Fruit fly (Drosophila melanogaster) whole organism, adult: ENCODE measurements around the gene Mco1.
A peak's percentile ranks its signal among the peaks of the same experiment; 100 is the strongest.

Experiments used
- CG11617 ChIP-seq: fragments of 200-800 bp; sonication (Bioruptor generic); optimal IDR thresholded peaks from 2 replicates; lab custom pipeline; 2017; ENCODE audit warnings: mild to moderate bottlenecking, missing biosample characterization, missing genetic modification reagents, missing genetic modification characterization
- CG12768 ChIP-seq: fragments of 200-800 bp; sonication (Bioruptor generic); optimal IDR thresholded peaks from 2 replicates; lab custom pipeline; 2017; ENCODE audit warnings: missing biosample characterization, missing genetic modification characterization, mild to moderate bottlenecking, moderate library complexity, missing genetic modification reagents
- CG14711 ChIP-seq: fragments of 200-800 bp; sonication (Bioruptor generic); optimal IDR thresholded peaks from 2 replicates; lab custom pipeline; 2018; ENCODE audit warnings: missing biosample characterization, mild to moderate bottlenecking, missing genetic modification characterization, moderate library complexity
- CG1620 ChIP-seq: fragments of 200-800 bp; sonication (Bioruptor generic); optimal IDR thresholded peaks from 2 replicates; lab custom pipeline; 2016; ENCODE audit warnings: missing biosample characterization, missing genetic modification characterization
- CG33017 ChIP-seq: fragments of 200-800 bp; sonication (Bioruptor generic); optimal IDR thresholded peaks from 2 replicates; lab custom pipeline; 2018; ENCODE audit warnings: missing biosample characterization, mild to moderate bottlenecking, missing genetic modification characterization, moderate library complexity
- CG5204 ChIP-seq: fragments of 200-800 bp; sonication (Bioruptor generic); optimal IDR thresholded peaks from 2 replicates; lab custom pipeline; 2016; ENCODE audit warnings: missing biosample characterization, missing genetic modification characterization
- CG7045 ChIP-seq: fragments of 200-800 bp; sonication (Bioruptor generic); optimal IDR thresholded peaks from 2 replicates; lab custom pipeline; 2017; ENCODE audit warnings: missing biosample characterization, mild to moderate bottlenecking, missing genetic modification characterization
- Hr96 ChIP-seq: fragments of 200-800 bp; sonication (Bioruptor generic); optimal IDR thresholded peaks from 2 replicates; lab custom pipeline; 2016; ENCODE audit warnings: missing biosample characterization, missing genetic modification characterization
- cic ChIP-seq: fragments of 200-800 bp; sonication (Bioruptor generic); optimal IDR thresholded peaks from 2 replicates; lab custom pipeline; 2017; ENCODE audit warnings: missing biosample characterization, mild to moderate bottlenecking, missing genetic modification characterization, moderate library complexity
- kay ChIP-seq: fragments of 200-800 bp; sonication (Bioruptor generic); peaks from one replicate; lab custom pipeline; 2016; ENCODE audit warnings: missing biosample characterization, missing genetic modification characterization, borderline replicate concordance
- pad ChIP-seq: fragments of 200-800 bp; sonication (Bioruptor generic); optimal IDR thresholded peaks from 3 replicates; lab custom pipeline; 2017; ENCODE audit warnings: missing biosample characterization, missing genetic modification characterization, mild to moderate bottlenecking, moderate library complexity, missing genetic modification reagents
- tj ChIP-seq: fragments of 200-800 bp; sonication (Bioruptor generic); optimal IDR thresholded peaks from 3 replicates; lab custom pipeline; 2017; ENCODE audit warnings: missing biosample characterization, mild to moderate bottlenecking, missing genetic modification characterization, moderate library complexity

- TF ChIP-seq Hr96 (GFP tag; lab: Kevin White, UChicago) (no peak), cic (GFP tag; lab: Kevin White, UChicago) (no peak), CG1620 (GFP tag; lab: Kevin White, UChicago) (no peak), CG14711 (tag; lab: Kevin White, UChicago) (no peak), CG5204 (no peak), tj (GFP tag; lab: Kevin White, UChicago) (no peak), pad (no peak), CG11617 (GFP tag; lab: Kevin White, UChicago) (no peak), CG33017 (tag; lab: Kevin White, UChicago) (no peak), kay (GFP tag; lab: Kevin White, UChicago) (peak; percentile 15), CG7045 (GFP tag; lab: Kevin White, UChicago) (no peak), CG12768 (GFP tag; lab: Kevin White, UChicago) (no peak)
Measured at dm6 chr2L:9435099-9435498, 18.7 kb downstream of the Mco1 start, which contains the start of gene CG3769.
